Fruit fly (Drosophila melanogaster): ENCODE data around the gene comt.

dm6 chrX:13287854-13288376 is 29.1 kb downstream of the comt start, which contains the start of gene Remo:
- no peak for TF ChIP-seq CrebA (GFP tag; optimal IDR thresholded peaks at IDR 0.05; ENCODE audit: borderline replicate concordance)
- TF ChIP-seq OdsH (GFP tag; optimal IDR thresholded peaks at IDR 0.05), result peak; percentile 0
- no peak for TF ChIP-seq tai (GFP tag; optimal IDR thresholded peaks at IDR 0.05)
- TF ChIP-seq lola (GFP tag; optimal IDR thresholded peaks at IDR 0.05), result no peak
- TF ChIP-seq Dfd (GFP tag; optimal IDR thresholded peaks at IDR 0.05), result no peak
- TF ChIP-seq Hr83 (GFP tag; optimal IDR thresholded peaks at IDR 0.05; ENCODE audit: poor library complexity, severe bottlenecking), result no peak

Measured in whole organism, wandering third instar larva.